Worm (Caenorhabditis elegans): ENCODE data around the gene C42D4.13.

C42D4.13 gene

DNA sequence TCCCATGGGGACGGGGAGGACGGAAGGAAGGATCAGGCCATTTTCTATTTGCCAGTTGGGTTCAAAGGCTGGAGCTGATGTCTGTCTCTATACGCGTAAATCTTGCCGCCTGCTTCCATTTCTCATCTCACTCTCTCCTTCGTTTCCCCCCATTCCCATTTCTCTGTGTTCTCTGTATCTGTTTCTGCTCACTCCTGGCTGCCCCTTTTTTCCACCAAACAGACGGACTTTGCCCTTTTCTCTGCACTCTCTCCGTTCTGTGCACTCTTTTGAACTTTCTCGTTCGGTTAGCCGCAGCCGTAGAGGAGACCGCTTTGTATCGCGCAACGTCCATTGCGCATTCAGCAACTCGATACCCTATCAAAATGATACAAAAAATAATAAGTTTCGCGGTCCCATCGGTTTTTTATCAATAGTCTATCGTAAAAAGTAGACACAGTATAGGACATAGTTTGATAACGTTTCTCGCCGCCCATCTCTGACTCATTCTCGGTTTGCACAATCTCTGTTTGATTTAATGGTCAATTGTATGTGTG lies 47.5 kb upstream of the C42D4.13 start (continued):
- no peak for TF ChIP-seq gei-17 (GFP tag; optimal IDR thresholded peaks at IDR 0.05)
- peak; percentile 47; the same call in 1 of the 2 replicates for TF ChIP-seq hmg-20 (GFP tag; IDR thresholded peaks at IDR 0.05)
- no peak for TF ChIP-seq mes-4 (tag; optimal IDR thresholded peaks at IDR 0.05)
- TF ChIP-seq ceh-27 (GFP tag; optimal IDR thresholded peaks at IDR 0.05), result no peak
- TF ChIP-seq bed-1 (GFP tag; IDR thresholded peaks at IDR 0.05), result no peak
- no peak for TF ChIP-seq F57A8.1 (GFP tag; optimal IDR thresholded peaks at IDR 0.05)
- no peak for TF ChIP-seq ztf-26 (tag; optimal IDR thresholded peaks at IDR 0.05)
- TF ChIP-seq ztf-18 (tag; optimal IDR thresholded peaks at IDR 0.05), result peak; percentile 11
- no peak for TF ChIP-seq sea-2 (GFP tag; IDR thresholded peaks at IDR 0.05)
- peak; percentile 26; the same call in 1 of the 2 replicates for TF ChIP-seq rcor-1 (GFP tag; IDR thresholded peaks at IDR 0.05)
- no peak for TF ChIP-seq Y95B8A.8 (GFP tag; IDR thresholded peaks at IDR 0.05)
- no peak for TF ChIP-seq ZK185.1 (tag; optimal IDR thresholded peaks at IDR 0.05; ENCODE audit: poor library complexity, severe bottlenecking)
- TF ChIP-seq F49E8.2 (tag; optimal IDR thresholded peaks at IDR 0.05; ENCODE audit: insufficient read depth), result no peak
- no peak for TF ChIP-seq pha-4 (tag; optimal IDR thresholded peaks at IDR 0.05)
- TF ChIP-seq hrde-1 (tag; optimal IDR thresholded peaks at IDR 0.05; ENCODE audit: borderline replicate concordance), result no peak
- TF ChIP-seq ceh-91 (GFP tag; IDR thresholded peaks at IDR 0.05), result no peak
- peak; percentile 82 for TF ChIP-seq hmg-1.2 (GFP tag; IDR thresholded peaks at IDR 0.05)
- no peak for TF ChIP-seq egl-44 (GFP tag; IDR thresholded peaks at IDR 0.05)
- TF ChIP-seq let-526 (GFP tag; IDR thresholded peaks at IDR 0.05), result no peak
- no peak for TF ChIP-seq attf-6 (GFP tag; IDR thresholded peaks at IDR 0.05)
- TF ChIP-seq B0261.1 (tag; optimal IDR thresholded peaks at IDR 0.05), result no peak
- no peak for TF ChIP-seq ztf-3 (GFP tag; optimal IDR thresholded peaks at IDR 0.05)
- no peak for TF ChIP-seq ccch-3 (GFP tag; optimal IDR thresholded peaks at IDR 0.05)
- no peak for TF ChIP-seq ceh-100 (GFP tag; IDR thresholded peaks at IDR 0.05)
- no peak for TF ChIP-seq F10E7.11 (tag; optimal IDR thresholded peaks at IDR 0.05)
- TF ChIP-seq pbrm-1 (GFP tag; IDR thresholded peaks at IDR 0.05), result 0 out of 2 replicates have a peak, but pooled peaks have one; percentile 20
- no peak for TF ChIP-seq egrh-3 (GFP tag; IDR thresholded peaks at IDR 0.05)
- peak; percentile 9 for TF ChIP-seq repo-1 (tag; optimal IDR thresholded peaks at IDR 0.05)
- TF ChIP-seq lin-26 (GFP tag; IDR thresholded peaks at IDR 0.05), result no peak
- TF ChIP-seq akir-1 (GFP tag; optimal IDR thresholded peaks at IDR 0.05), result no peak
- no peak for TF ChIP-seq lag-1 (GFP tag; IDR thresholded peaks at IDR 0.05)
- TF ChIP-seq ets-4 (GFP tag; optimal IDR thresholded peaks at IDR 0.05), result no peak
- no peak for TF ChIP-seq dpl-1 (GFP tag; optimal IDR thresholded peaks at IDR 0.05)
- TF ChIP-seq aptf-2 (GFP tag; conservative IDR thresholded peaks at IDR 0.05), result no peak
- TF ChIP-seq ceh-40 (GFP tag; IDR thresholded peaks at IDR 0.05), result no peak
- no peak for TF ChIP-seq nhr-179 (tag; optimal IDR thresholded peaks at IDR 0.05)
- TF ChIP-seq let-607 (tag; optimal IDR thresholded peaks at IDR 0.05), result no peak
- TF ChIP-seq snpc-3.4 (tag; optimal IDR thresholded peaks at IDR 0.05), result no peak
- TF ChIP-seq ekl-4 (GFP tag; IDR thresholded peaks at IDR 0.05), result no peak
- TF ChIP-seq lin-35 (GFP tag; optimal IDR thresholded peaks at IDR 0.05), result no peak
- no peak for TF ChIP-seq Y56A3A.18 (GFP tag; IDR thresholded peaks at IDR 0.05)
- no peak for TF ChIP-seq ztf-6 (GFP tag; IDR thresholded peaks at IDR 0.05)
